Fruit fly (Drosophila melanogaster) whole organism, embryonic: ENCODE measurements around the gene Nak.

Experiments used
- Aef1 ChIP-seq: fragments of 200-800 bp; sonication (Bioruptor generic); IDR thresholded peaks from 3 replicates; pipeline ENCODE4 v1.3.6; 2022; ENCODE audit warnings: missing biosample characterization, missing genetic modification characterization
- Awh ChIP-seq: fragments of 200-800 bp; sonication (Bioruptor generic); IDR thresholded peaks from 2 replicates; pipeline ENCODE4, ENCODE4 v1.3.6; 2022; ENCODE audit warnings: missing biosample characterization, missing genetic modification characterization
- CG10209 ChIP-seq: fragments of 200-800 bp; sonication (Bioruptor generic); optimal IDR thresholded peaks from 3 replicates; lab custom pipeline; 2017; ENCODE audit warnings: missing biosample characterization, mild to moderate bottlenecking, missing genetic modification characterization, missing genetic modification reagents
- CG11093 ChIP-seq: fragments of 200-800 bp; sonication (Bioruptor generic); IDR thresholded peaks from 3 replicates; pipeline ENCODE4 v1.3.6; 2022; ENCODE audit warnings: missing biosample characterization, missing genetic modification characterization
- CG12071 ChIP-seq: fragments of 200-800 bp; sonication (Bioruptor generic); optimal IDR thresholded peaks from 3 replicates; lab custom pipeline; 2018; ENCODE audit warnings: missing biosample characterization, mild to moderate bottlenecking, missing genetic modification characterization
- CG12219 ChIP-seq: fragments of 200-800 bp; sonication (Bioruptor generic); optimal IDR thresholded peaks from 3 replicates; lab custom pipeline; 2018; ENCODE audit warnings: missing biosample characterization, mild to moderate bottlenecking, missing genetic modification characterization
- CG1602 ChIP-seq: fragments of 200-800 bp; sonication (Bioruptor generic); optimal IDR thresholded peaks from 3 replicates; lab custom pipeline; 2016; ENCODE audit warnings: missing biosample characterization, missing genetic modification characterization
- CG17385 ChIP-seq: fragments of 200-800 bp; sonication (Bioruptor generic); optimal IDR thresholded peaks from 3 replicates; lab custom pipeline; 2018; ENCODE audit warnings: missing biosample characterization, mild to moderate bottlenecking, missing genetic modification characterization
- CG3407 ChIP-seq: fragments of 200-800 bp; sonication (Bioruptor generic); optimal IDR thresholded peaks from 2 replicates; lab custom pipeline; 2018; ENCODE audit warnings: missing biosample characterization, mild to moderate bottlenecking, missing genetic modification characterization
- CG3726 ChIP-seq: fragments of 200-800 bp; sonication (Bioruptor generic); IDR thresholded peaks from 3 replicates; pipeline ENCODE4, ENCODE4 v1.3.6; 2022; ENCODE audit warnings: missing biosample characterization, missing genetic modification characterization
- CG4282 ChIP-seq: fragments of 200-800 bp; sonication (Bioruptor generic); optimal IDR thresholded peaks from 2 replicates; lab custom pipeline; 2016; ENCODE audit warnings: missing biosample characterization, missing genetic modification characterization
- CG43689 ChIP-seq: fragments of 200-800 bp; sonication (Bioruptor generic); IDR thresholded peaks from 2 replicates; pipeline ENCODE4 v1.3.6; 2022; ENCODE audit warnings: missing biosample characterization, missing genetic modification characterization
- CG5953 ChIP-seq: fragments of 200-800 bp; sonication (Bioruptor generic); IDR thresholded peaks from 2 replicates; pipeline ENCODE4 v1.3.6; 2022; ENCODE audit warnings: missing biosample characterization, missing genetic modification characterization
- CG6254 ChIP-seq: fragments of 200-800 bp; sonication (Bioruptor generic); optimal IDR thresholded peaks from 3 replicates; lab custom pipeline; 2017; ENCODE audit warnings: mild to moderate bottlenecking, missing biosample characterization, missing genetic modification reagents, missing genetic modification characterization
- CG7357 ChIP-seq: fragments of 200-800 bp; sonication (Bioruptor generic); IDR thresholded peaks from 3 replicates; pipeline ENCODE4 v1.3.6; 2022; ENCODE audit warnings: missing biosample characterization, missing genetic modification characterization
- CG7839 ChIP-seq: fragments of 200-800 bp; sonication (Bioruptor generic); optimal IDR thresholded peaks from 3 replicates; lab custom pipeline; 2018; ENCODE audit warnings: missing biosample characterization, mild to moderate bottlenecking, missing genetic modification characterization, moderate library complexity
- CG7963 ChIP-seq: fragments of 200-800 bp; sonication (Bioruptor generic); IDR thresholded peaks from 3 replicates; pipeline ENCODE4 v1.3.6; 2022; ENCODE audit warnings: missing biosample characterization, missing genetic modification characterization; ENCODE audit not compliant: partially characterized antibody
- CG8478 ChIP-seq: fragments of >200 bp; optimal IDR thresholded peaks from 2 replicates; lab custom pipeline; 2018
- CG9437 ChIP-seq: fragments of 200-800 bp; sonication (Bioruptor generic); optimal IDR thresholded peaks from 2 replicates; lab custom pipeline; 2018; ENCODE audit warnings: missing biosample characterization, mild to moderate bottlenecking, missing genetic modification characterization
- D19B ChIP-seq: fragments of 200-800 bp; sonication (Bioruptor generic); optimal IDR thresholded peaks from 2 replicates; lab custom pipeline; 2017; ENCODE audit warnings: missing biosample characterization, mild to moderate bottlenecking, missing genetic modification characterization
- Dbx ChIP-seq: fragments of 200-800 bp; sonication (Bioruptor generic); IDR thresholded peaks from 3 replicates; pipeline ENCODE4 v1.3.6; 2022; ENCODE audit warnings: missing biosample characterization, missing genetic modification characterization
- Eip74EF ChIP-seq, 2 experiments: fragments of 200-800 bp in 1 of 2; fragments of >200 bp in 1 of 2; sonication (Bioruptor generic) in 1 of 2; optimal IDR thresholded peaks; 2 replicates each; lab custom pipeline; 2017 to 2019; ENCODE audit warnings: missing biosample characterization in 2 of 2, missing genetic modification characterization in 2 of 2, mild to moderate bottlenecking in 1 of 2, moderate library complexity in 1 of 2
- HmgD ChIP-seq: fragments of 200-800 bp; sonication (Bioruptor generic); optimal IDR thresholded peaks from 3 replicates; lab custom pipeline; 2016; ENCODE audit warnings: missing biosample characterization, missing genetic modification characterization
- Hmr ChIP-seq: fragments of 200-800 bp; sonication (Bioruptor generic); optimal IDR thresholded peaks from 3 replicates; lab custom pipeline; 2017; ENCODE audit warnings: mild to moderate bottlenecking, missing biosample characterization, missing genetic modification reagents, missing genetic modification characterization
- Hmx ChIP-seq: fragments of 200-800 bp; sonication (Bioruptor generic); optimal IDR thresholded peaks from 2 replicates; lab custom pipeline; 2016; ENCODE audit warnings: missing biosample characterization, missing genetic modification characterization
- MESR4 ChIP-seq: fragments of 200-800 bp; sonication (Bioruptor generic); optimal IDR thresholded peaks from 2 replicates; lab custom pipeline; 2018; ENCODE audit warnings: missing biosample characterization, mild to moderate bottlenecking, missing genetic modification characterization, moderate library complexity
- Meics ChIP-seq: fragments of 200-800 bp; sonication (Bioruptor generic); optimal IDR thresholded peaks from 2 replicates; lab custom pipeline; 2017; ENCODE audit warnings: missing biosample characterization, mild to moderate bottlenecking, missing genetic modification characterization
- Nf-YC ChIP-seq: fragments of 200-800 bp; optimal IDR thresholded peaks from 3 replicates; lab custom pipeline; 2019; ENCODE audit warnings: missing biosample characterization, mild to moderate bottlenecking, missing genetic modification characterization, moderate library complexity
- Side ChIP-seq: fragments of 200-800 bp; sonication (Bioruptor generic); optimal IDR thresholded peaks from 2 replicates; lab custom pipeline; 2016; ENCODE audit warnings: missing biosample characterization, missing genetic modification characterization
- Six4 ChIP-seq: fragments of 200-800 bp; sonication (Bioruptor generic); optimal IDR thresholded peaks from 2 replicates; lab custom pipeline; 2016; ENCODE audit warnings: missing biosample characterization, missing genetic modification characterization
- Sox100B ChIP-seq: fragments of 200-800 bp; sonication (Bioruptor generic); optimal IDR thresholded peaks from 3 replicates; lab custom pipeline; 2018; ENCODE audit warnings: missing biosample characterization, mild to moderate bottlenecking, missing genetic modification characterization
- Usf ChIP-seq: fragments of 200-800 bp; sonication (Bioruptor generic); optimal IDR thresholded peaks from 2 replicates; lab custom pipeline; 2017; ENCODE audit warnings: missing genotype, missing biosample characterization, missing genetic modification characterization
- al ChIP-seq: fragments of 200-800 bp; sonication (Bioruptor generic); IDR thresholded peaks from 2 replicates; pipeline ENCODE4 v1.3.6; 2022; ENCODE audit warnings: missing biosample characterization, missing genetic modification characterization
- bsh ChIP-seq, 2 experiments: fragments of 200-800 bp; sonication (Bioruptor generic); optimal IDR thresholded peaks; 2 replicates each; lab custom pipeline; 2017 to 2018; ENCODE audit warnings: mild to moderate bottlenecking in 2 of 2, missing biosample characterization in 2 of 2, missing genetic modification characterization in 2 of 2, moderate library complexity in 1 of 2
- btn ChIP-seq: fragments of 200-800 bp; sonication (Bioruptor generic); optimal IDR thresholded peaks from 2 replicates; lab custom pipeline; 2016; ENCODE audit warnings: missing biosample characterization, missing genetic modification characterization
- croc ChIP-seq: fragments of 200-800 bp; sonication (Bioruptor generic); conservative IDR thresholded peaks from 3 replicates; pipeline ENCODE4 v1.3.6; 2022; ENCODE audit warnings: missing biosample characterization, missing genetic modification characterization
- cwo ChIP-seq: fragments of 200-800 bp; sonication (Bioruptor generic); optimal IDR thresholded peaks from 3 replicates; lab custom pipeline; 2017; ENCODE audit warnings: missing biosample characterization, missing genetic modification characterization, mild to moderate bottlenecking, moderate library complexity, missing genetic modification reagents
- da ChIP-seq: fragments of 200-800 bp; sonication (Bioruptor generic); optimal IDR thresholded peaks from 2 replicates; lab custom pipeline; 2016; ENCODE audit warnings: missing biosample characterization, missing genetic modification characterization
- hth ChIP-seq: fragments of >200 bp; optimal IDR thresholded peaks from 2 replicates; lab custom pipeline; 2017; ENCODE audit warnings: inconsistent platforms
- kay ChIP-seq: fragments of 200-800 bp; sonication (Bioruptor generic); optimal IDR thresholded peaks from 2 replicates; lab custom pipeline; 2016; ENCODE audit warnings: missing biosample characterization, missing genetic modification characterization
- kni ChIP-seq: fragments of 200-800 bp; sonication (Bioruptor generic); optimal IDR thresholded peaks from 3 replicates; lab custom pipeline; 2017; ENCODE audit warnings: mild to moderate bottlenecking, missing biosample characterization, missing genetic modification reagents, missing genetic modification characterization
- knrl ChIP-seq: fragments of 200-800 bp; sonication (Bioruptor generic); IDR thresholded peaks from 3 replicates; pipeline ENCODE4 v1.3.6; 2022; ENCODE audit warnings: missing biosample characterization, missing genetic modification characterization; ENCODE audit not compliant: partially characterized antibody
- lov ChIP-seq, 2 experiments: fragments of 200-800 bp in 1 of 2; fragments of >200 bp in 1 of 2; sonication (Bioruptor generic) in 1 of 2; IDR thresholded peaks in 1 of 2; optimal IDR thresholded peaks in 1 of 2; 2 replicates in 1 of 2; 3 replicates in 1 of 2; pipeline versions ENCODE4 v1.3.6 to Lab custom; 2017 to 2022; ENCODE audit warnings: missing biosample characterization in 1 of 2, missing genetic modification characterization in 1 of 2
- nmo ChIP-seq: fragments of 200-800 bp; sonication (Bioruptor generic); optimal IDR thresholded peaks from 2 replicates; lab custom pipeline; 2018; ENCODE audit warnings: missing biosample characterization, mild to moderate bottlenecking, missing genetic modification characterization, moderate library complexity
- pnt ChIP-seq: fragments of 200-800 bp; sonication (Bioruptor generic); optimal IDR thresholded peaks from 3 replicates; lab custom pipeline; 2016; ENCODE audit warnings: missing biosample characterization, missing genetic modification characterization
- ro ChIP-seq: fragments of 200-800 bp; sonication (Bioruptor generic); IDR thresholded peaks from 2 replicates; pipeline ENCODE4 v1.3.6; 2022; ENCODE audit warnings: missing biosample characterization, missing genetic modification characterization
- sob ChIP-seq: fragments of 200-800 bp; sonication (Bioruptor generic); IDR thresholded peaks from 2 replicates; pipeline ENCODE4 v1.3.6; 2022; ENCODE audit warnings: missing biosample characterization, missing genetic modification characterization
- tup ChIP-seq: fragments of 200-800 bp; sonication (Bioruptor generic); optimal IDR thresholded peaks from 2 replicates; lab custom pipeline; 2016; ENCODE audit warnings: missing biosample characterization, mild to moderate bottlenecking, missing genetic modification characterization, moderate library complexity
- usp ChIP-seq: fragments of >200 bp; optimal IDR thresholded peaks from 2 replicates; lab custom pipeline; 2017; ENCODE audit warnings: missing biosample characterization, missing genetic modification characterization

Gene Nak

DNA sequence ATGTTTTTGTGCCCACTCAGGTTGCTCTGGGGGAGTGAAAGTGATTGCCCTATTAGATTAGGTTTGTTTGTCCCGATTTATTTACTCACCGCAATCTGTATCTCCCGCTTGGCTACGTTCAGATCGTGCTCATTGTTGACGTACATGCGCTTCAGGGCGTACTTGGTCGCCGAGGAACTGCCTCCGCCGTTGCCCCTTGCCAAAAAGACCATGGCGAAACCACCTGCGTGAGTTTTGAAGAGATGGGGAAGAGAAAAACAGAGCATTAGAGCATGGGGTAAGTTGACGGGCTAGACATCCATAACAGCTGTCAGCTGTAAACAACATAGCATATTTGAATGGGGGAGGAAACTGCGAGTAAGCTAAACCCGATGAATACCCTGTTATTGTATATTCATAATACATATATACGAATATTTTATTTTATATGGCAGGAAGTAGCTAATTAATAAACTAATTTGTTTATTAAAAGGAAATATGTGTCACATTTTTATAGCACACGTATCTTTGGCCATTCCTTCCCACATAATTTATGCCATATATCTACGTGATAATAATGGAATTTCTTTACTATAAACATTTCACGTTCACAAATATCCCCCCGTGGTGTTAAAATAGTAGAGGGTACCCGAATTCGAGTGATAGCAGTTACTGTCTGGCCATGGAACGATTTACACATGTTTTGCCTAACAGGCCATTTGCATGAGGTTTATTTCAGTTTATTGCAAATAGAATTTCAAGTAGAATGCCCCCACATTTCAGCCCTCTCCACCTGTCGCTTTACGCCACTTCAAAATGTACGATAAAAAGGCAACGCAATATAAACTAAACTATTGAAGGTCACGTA, 3.0 kb downstream of the Nak start (continued):
- no peak for TF ChIP-seq Hmx (GFP tag; lab: Kevin White, UChicago)
- TF ChIP-seq hth, result no peak
- no peak for TF ChIP-seq CG6254 (GFP tag; lab: Kevin White, UChicago)
- peak; percentile 53 for TF ChIP-seq Meics (GFP tag; lab: Kevin White, UChicago)
- TF ChIP-seq Usf, result no peak
- peak; percentile 98 for TF ChIP-seq D19B (GFP tag; lab: Kevin White, UChicago)
- no peak for TF ChIP-seq CG7357 (GFP tag; lab: Robert Waterston, UW)
- no peak for TF ChIP-seq CG3726 (GFP tag; lab: Robert Waterston, UW)
- TF ChIP-seq kni, result no peak
- TF ChIP-seq ro, result no peak
- no peak for TF ChIP-seq Side (GFP tag; lab: Kevin White, UChicago)
- no peak for TF ChIP-seq HmgD (GFP tag; lab: Kevin White, UChicago)
- TF ChIP-seq CG5953 (GFP tag; lab: Robert Waterston, UW), result no peak
- peak; percentile 14 for TF ChIP-seq CG12219 (GFP tag; lab: Kevin White, UChicago)
- TF ChIP-seq cwo, result peak; percentile 43
- TF ChIP-seq btn, result no peak
- no peak for TF ChIP-seq Eip74EF (GFP tag; optimal IDR thresholded peaks at IDR 0.05; lab: Kevin White, UChicago)
- no peak for TF ChIP-seq MESR4 (GFP tag; lab: Kevin White, UChicago)
- peak; percentile 66; the same call in 1 of the 2 replicates for TF ChIP-seq al (GFP tag; lab: Robert Waterston, UW)
- no peak for TF ChIP-seq Six4 (GFP tag; lab: Kevin White, UChicago)
- peak; percentile 53 for TF ChIP-seq sob (GFP tag; lab: Robert Waterston, UW)
- no peak for TF ChIP-seq da
- TF ChIP-seq CG3407 (GFP tag; lab: Kevin White, UChicago), result no peak
- peak; percentile 28 for TF ChIP-seq Sox100B (GFP tag; lab: Kevin White, UChicago)
- 0 out of 3 replicates have a peak, but pooled peaks have one; percentile 37 for TF ChIP-seq Dbx (GFP tag; lab: Robert Waterston, UW)
- no peak; the same call in 1 of the 2 replicates for TF ChIP-seq CG43689 (GFP tag; lab: Robert Waterston, UW)
- TF ChIP-seq kay (GFP tag; lab: Kevin White, UChicago), result no peak
- no peak for TF ChIP-seq CG8478 (lab: Kevin White, UChicago)
- TF ChIP-seq CG4282 (GFP tag; lab: Kevin White, UChicago), result no peak
- TF ChIP-seq usp, result no peak
- peak; percentile 26 for TF ChIP-seq nmo (GFP tag; lab: Kevin White, UChicago)
- TF ChIP-seq CG12071 (GFP tag; lab: Kevin White, UChicago), result no peak
- no peak for TF ChIP-seq CG7963 (GFP tag; lab: Robert Waterston, UW)
- no peak for TF ChIP-seq pnt
- TF ChIP-seq CG17385 (GFP tag; lab: Kevin White, UChicago), result no peak
- peak in 1 of 2 experiments; percentile 3 for TF ChIP-seq bsh (GFP tag; optimal IDR thresholded peaks at IDR 0.05; lab: Kevin White, UChicago)
- no peak for TF ChIP-seq CG11093 (GFP tag; lab: Robert Waterston, UW)
- peak; percentile 9; the same call in 1 of the 3 replicates for TF ChIP-seq Aef1 (GFP tag; lab: Robert Waterston, UW)
- TF ChIP-seq Nf-YC (tag; lab: Kevin White, UChicago), result no peak
- no peak for TF ChIP-seq knrl (GFP tag; lab: Robert Waterston, UW)
- peak; percentile 30 for TF ChIP-seq CG10209 (GFP tag; lab: Kevin White, UChicago)
- no peak for TF ChIP-seq lov (optimal IDR thresholded peaks at IDR 0.05; lab: Kevin White, UChicago)
- no peak for TF ChIP-seq lov (GFP tag; IDR thresholded peaks at IDR 0.05; lab: Robert Waterston, UW)
- TF ChIP-seq Awh (GFP tag; lab: Robert Waterston, UW), result no peak
- peak; percentile 47 for TF ChIP-seq Hmr (GFP tag; lab: Kevin White, UChicago)
- no peak for TF ChIP-seq tup (GFP tag; lab: Kevin White, UChicago)
- no peak for TF ChIP-seq croc (GFP tag; lab: Robert Waterston, UW)
- TF ChIP-seq CG9437 (GFP tag; lab: Kevin White, UChicago), result no peak
- no peak for TF ChIP-seq CG1602 (GFP tag; lab: Kevin White, UChicago)
- peak; percentile 49 for TF ChIP-seq CG7839
